Worm (Caenorhabditis elegans) whole organism, young adult: Measurements from ENCODE around the gene grl-17.
"Not testable (repeated sequence)": the region's sequence is repeated elsewhere in the genome, so short reads cannot be mapped to it uniquely, and the experiment has no call there.

Source experiments
- Y56A3A.18 ChIP-seq: fragments of 200-800 bp; sonication (Bioruptor generic); IDR thresholded peaks from 2 replicates; pipeline ENCODE4 v1.3.6; 2022; ENCODE audit warnings: missing genetic modification reagents, missing genetic modification characterization, missing compliant biosample characterization
- ama-1 ChIP-seq, 3 experiments: fragments of 150-350 bp in 1 of 3; sonication (generic microtip) in 2 of 3; optimal IDR thresholded peaks; 2 replicates each; lab custom pipeline; 2014 to 2018; ENCODE audit warnings: missing biosample characterization in 2 of 3, missing genetic modification characterization in 2 of 3, missing genetic modification reagents in 2 of 3
- aptf-3 ChIP-seq: fragments of 200-800 bp; sonication (Bioruptor generic); IDR thresholded peaks from 2 replicates; pipeline ENCODE4 v1.3.6; 2022; ENCODE audit warnings: missing genetic modification characterization, missing compliant biosample characterization
- ccch-3 ChIP-seq: fragments of 200-800 bp; sonication (Bioruptor generic); optimal IDR thresholded peaks from 2 replicates; lab custom pipeline; 2018; ENCODE audit warnings: mild to moderate bottlenecking, missing genetic modification characterization, missing compliant biosample characterization
- him-1 ChIP-seq: sonication (generic microtip); optimal IDR thresholded peaks from 2 replicates; lab custom pipeline; 2016; ENCODE audit warnings: missing genotype, missing genetic modification reagents, missing genetic modification characterization, missing compliant biosample characterization
- hrde-1 ChIP-seq: sonication (generic microtip); optimal IDR thresholded peaks from 2 replicates; lab custom pipeline; 2016; ENCODE audit warnings: missing genetic modification characterization, mild to moderate bottlenecking, missing compliant biosample characterization, moderate library complexity, missing genotype, missing genetic modification reagents, borderline replicate concordance
- madf-10 ChIP-seq: sonication (generic microtip); optimal IDR thresholded peaks from 2 replicates; lab custom pipeline; 2016; ENCODE audit warnings: mild to moderate bottlenecking, missing genetic modification characterization, missing compliant biosample characterization
- pha-4 ChIP-seq: fragments of 150-350 bp; sonication (generic microtip); optimal IDR thresholded peaks from 2 replicates; lab custom pipeline; 2014; ENCODE audit warnings: missing biosample characterization, missing genetic modification reagents, missing genetic modification characterization
- snpc-3.4 ChIP-seq: sonication (generic microtip); optimal IDR thresholded peaks from 2 replicates; lab custom pipeline; 2017; ENCODE audit warnings: missing genetic modification characterization, mild to moderate bottlenecking, missing compliant biosample characterization, antibody characterized with exemption, moderate library complexity, missing genotype, missing genetic modification reagents
- snpc-4 ChIP-seq, 5 experiments: fragments of 150-350 bp in 1 of 5; sonication (generic microtip) in 4 of 5; optimal IDR thresholded peaks; 2 replicates each; lab custom pipeline; 2014 to 2018; ENCODE audit warnings: missing genetic modification characterization in 5 of 5, missing biosample characterization in 3 of 5, antibody characterized with exemption in 2 of 5, mild to moderate bottlenecking in 2 of 5, missing compliant biosample characterization in 2 of 5, missing genotype in 2 of 5, moderate library complexity in 2 of 5, missing genetic modification reagents in 1 of 5
- unc-62 ChIP-seq: fragments of 150-350 bp; optimal IDR thresholded peaks from 2 replicates; lab custom pipeline; 2014; ENCODE audit warnings: missing biosample characterization, missing genetic modification reagents, missing genetic modification characterization
- xnd-1 ChIP-seq: sonication (generic microtip); optimal IDR thresholded peaks from 2 replicates; lab custom pipeline; 2016; ENCODE audit warnings: missing genotype, missing genetic modification reagents, missing genetic modification characterization, missing compliant biosample characterization
- ztf-22 ChIP-seq: fragments of 200-800 bp; sonication (Bioruptor generic); optimal IDR thresholded peaks from 2 replicates; lab custom pipeline; 2018; ENCODE audit warnings: mild to moderate bottlenecking, missing genetic modification characterization, moderate library complexity, missing compliant biosample characterization
- ztf-3 ChIP-seq: fragments of 200-800 bp; sonication (Bioruptor generic); optimal IDR thresholded peaks from 2 replicates; lab custom pipeline; 2018; ENCODE audit warnings: mild to moderate bottlenecking, missing genetic modification characterization, missing compliant biosample characterization

DNA sequence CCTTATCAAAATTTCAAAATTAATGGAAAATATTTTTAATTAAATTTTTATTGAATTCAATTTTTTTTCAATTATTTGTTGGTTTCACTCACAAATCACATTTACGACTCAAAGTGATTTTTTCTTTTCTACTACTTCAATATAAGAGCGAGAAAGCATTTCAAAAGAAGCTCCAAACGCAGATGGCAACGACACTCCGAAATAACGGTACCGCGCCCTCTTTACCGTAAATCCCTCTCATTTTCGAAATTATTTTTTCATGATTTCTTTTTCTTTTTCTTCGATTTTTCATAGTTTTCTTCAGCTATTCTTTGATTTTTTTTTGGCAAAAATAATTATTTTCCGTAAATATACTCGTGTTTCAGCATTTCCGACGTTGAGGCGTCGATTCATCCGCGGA lies 36.5 kb downstream of the grl-17 start:
- not testable (repeated sequence) for TF ChIP-seq ccch-3 (GFP tag; lab: Kevin White, UChicago); aptf-3 (GFP tag; lab: Robert Waterston, UW); pha-4 (tag; lab: Kevin White, UChicago); hrde-1 (tag; lab: Kevin White, UChicago); unc-62; snpc-4 (GFP tag; optimal IDR thresholded peaks at IDR 0.05; lab: Kevin White, UChicago); snpc-4 (tag; optimal IDR thresholded peaks at IDR 0.05; lab: Kevin White, UChicago); snpc-3.4 (tag; lab: Kevin White, UChicago); him-1 (tag; lab: Kevin White, UChicago); ztf-3 (GFP tag; lab: Kevin White, UChicago); madf-10 (tag; lab: Kevin White, UChicago); ztf-22; ama-1 (optimal IDR thresholded peaks at IDR 0.05; lab: Kevin White, UChicago); ama-1 (GFP tag; optimal IDR thresholded peaks at IDR 0.05; lab: Kevin White, UChicago); Y56A3A.18 (GFP tag; lab: Robert Waterston, UW); xnd-1
